Worm (Caenorhabditis elegans) whole organism, midembryonic: ENCODE measurements around the gene gnrr-3.

Experiments
- cog-1 ChIP-seq: sonication (generic microtip); optimal IDR thresholded peaks from 2 replicates; lab custom pipeline; 2016; ENCODE audit warnings: missing genetic modification characterization, missing compliant biosample characterization
- klf-2 ChIP-seq: fragments of 200-800 bp; sonication (Bioruptor generic); conservative IDR thresholded peaks from 2 replicates; pipeline ENCODE4 v1.3.6; 2022; ENCODE audit warnings: missing genetic modification reagents, missing genetic modification characterization, missing compliant biosample characterization
- med-1 ChIP-seq: sonication (generic microtip); optimal IDR thresholded peaks from 2 replicates; lab custom pipeline; 2017; ENCODE audit warnings: missing genetic modification characterization, mild to moderate bottlenecking, missing compliant biosample characterization, antibody characterized with exemption, missing genetic modification reagents; ENCODE audit not compliant: insufficient read depth
- ztf-29 ChIP-seq: fragments of 200-800 bp; sonication (Bioruptor generic); IDR thresholded peaks from 2 replicates; pipeline ENCODE4 v1.3.6; 2022; ENCODE audit warnings: missing genetic modification reagents, missing genetic modification characterization, missing compliant biosample characterization

DNA sequence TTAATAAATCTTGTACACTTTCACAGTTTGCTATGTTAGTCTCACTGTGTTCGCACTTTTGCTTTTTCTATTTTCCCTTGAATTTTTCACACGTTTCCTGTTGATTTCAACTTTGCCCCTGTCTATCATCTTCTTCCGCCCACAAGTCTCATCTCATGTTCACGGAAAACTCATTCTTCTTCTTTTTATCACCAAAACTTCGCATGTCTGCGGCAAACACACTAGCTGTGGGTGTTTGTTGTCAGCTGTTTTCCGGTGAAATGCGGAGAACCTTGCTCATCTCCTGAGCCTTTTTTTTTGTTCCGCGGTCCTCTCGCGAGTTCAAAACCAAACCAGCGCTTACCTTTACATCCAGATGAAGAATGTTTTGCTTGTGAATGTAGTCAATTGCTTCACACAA lies 19.2 kb downstream of the gnrr-3 start:
- TF ChIP-seq klf-2 (no peak), ztf-29 (GFP tag; lab: Robert Waterston, UW) (no peak), cog-1 (tag; lab: Kevin White, UChicago) (no peak), med-1 (GFP tag; lab: Kevin White, UChicago) (no peak)
